Worm (Caenorhabditis elegans) whole organism, L3 larva: ENCODE data around the gene ama-1.

Experiments
- egl-27 ChIP-seq: sonication (generic microtip); optimal IDR thresholded peaks from 4 replicates; lab custom pipeline; 2017; ENCODE audit warnings: missing biosample characterization, missing genetic modification reagents, missing genetic modification characterization
- hmg-11 ChIP-seq: sonication (generic microtip); optimal IDR thresholded peaks from 2 replicates; lab custom pipeline; 2016; ENCODE audit warnings: missing genetic modification characterization, missing compliant biosample characterization
- nhr-77 ChIP-seq: fragments of 150-350 bp; optimal IDR thresholded peaks from 2 replicates; lab custom pipeline; 2014; ENCODE audit warnings: missing biosample characterization, missing genetic modification characterization
- pha-4 ChIP-seq: fragments of 150-350 bp; optimal IDR thresholded peaks from 2 replicates; lab custom pipeline; 2014; ENCODE audit warnings: missing biosample characterization, missing genetic modification reagents, missing genetic modification characterization
- skn-1 ChIP-seq: fragments of 150-350 bp; optimal IDR thresholded peaks from 2 replicates; lab custom pipeline; 2014; ENCODE audit warnings: missing biosample characterization, missing genetic modification characterization
- snpc-4 ChIP-seq: fragments of 150-350 bp; optimal IDR thresholded peaks from 2 replicates; lab custom pipeline; 2014; ENCODE audit warnings: missing biosample characterization, missing genetic modification characterization

- TF ChIP-seq snpc-4 (no peak), nhr-77 (tag; lab: Kevin White, UChicago) (no peak), skn-1 (no peak), hmg-11 (tag; lab: Kevin White, UChicago) (no peak), egl-27 (tag; lab: Kevin White, UChicago) (no peak), pha-4 (tag; lab: Kevin White, UChicago) (no peak)
Measured at ce11 chrIV:4244510-4244909, 3.4 kb upstream of the ama-1 start, which contains the start of gene col-34.
